Worm (Caenorhabditis elegans): ENCODE results near the gene ugt-40.

The ugt-40 gene

DNA sequence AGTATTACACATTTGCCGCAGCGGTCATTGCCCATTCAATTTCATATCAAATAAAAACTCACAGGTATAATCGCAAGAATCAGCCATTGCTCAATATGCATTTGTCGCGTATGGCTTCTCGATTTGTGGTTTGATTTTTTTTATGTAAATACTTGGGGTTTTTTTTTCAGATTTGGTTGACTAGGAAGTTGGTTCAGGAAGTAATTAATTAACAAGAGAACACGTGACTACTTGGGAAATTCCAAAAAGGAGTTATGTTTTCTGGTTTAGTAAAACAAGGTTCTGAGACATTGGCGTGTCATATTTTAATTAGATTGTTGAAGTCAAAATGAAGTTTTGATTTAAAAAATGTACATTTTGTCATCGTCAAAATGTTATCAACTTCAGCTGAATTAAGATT lies 10.8 kb downstream of the ugt-40 start, which contains the start of gene srx-36:
Gene srx-36 (minus strand): TSS at position 101 of the 400 bp plus-strand sequence.
- TF ChIP-seq ets-7 (tag; optimal IDR thresholded peaks at IDR 0.05) (no peak), tra-4 (tag; optimal IDR thresholded peaks at IDR 0.05) (no peak)

DNA sequence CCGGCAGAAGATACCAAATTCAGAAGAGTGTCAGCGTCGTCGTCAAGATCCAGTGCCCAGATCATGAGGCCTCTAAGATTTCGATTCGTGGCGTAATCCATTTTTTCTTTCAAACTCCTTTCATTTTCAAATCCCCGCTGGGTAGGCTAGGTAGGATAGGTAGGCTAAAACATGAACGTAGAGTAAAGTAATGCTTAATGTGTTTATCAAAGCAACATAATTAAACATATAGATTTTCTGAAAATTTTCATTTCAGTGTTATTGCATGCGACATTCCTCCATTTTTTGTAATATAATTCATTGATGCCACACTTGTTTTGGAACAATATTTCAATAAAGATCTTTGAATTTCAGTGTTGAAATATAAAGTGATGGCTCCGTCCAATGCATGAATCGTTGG lies 12.3 kb downstream of the ugt-40 start, which contains the start of gene T01C4.8:
Gene T01C4.8 (minus strand): TSS at position 101 of the 400 bp plus-strand sequence.
- TF ChIP-seq sea-1 (GFP tag; conservative IDR thresholded peaks at IDR 0.05) = no peak
- TF ChIP-seq B0310.2 (tag; optimal IDR thresholded peaks at IDR 0.05) = no peak
- no peak for TF ChIP-seq hmg-4 (GFP tag; optimal IDR thresholded peaks at IDR 0.05)

DNA sequence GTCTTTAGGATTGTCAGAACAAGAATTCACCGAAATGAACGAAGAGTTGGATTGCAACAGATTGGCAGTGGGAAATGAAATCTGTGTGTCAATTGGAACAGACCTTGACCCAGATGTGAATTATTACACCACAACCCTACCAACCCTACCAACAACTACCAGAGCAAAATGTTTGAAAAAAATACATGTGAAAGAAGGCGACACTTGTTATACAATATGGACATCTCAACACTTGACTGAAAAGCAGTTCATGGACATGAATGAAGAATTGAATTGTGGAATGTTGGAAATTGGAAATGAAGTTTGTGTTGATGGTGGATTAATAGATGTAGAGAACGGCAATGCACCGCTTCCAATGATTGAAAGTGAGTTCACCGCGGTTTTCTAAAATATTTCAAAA lies 17.8 kb downstream of the ugt-40 start:
- TF ChIP-seq ets-7 (tag; optimal IDR thresholded peaks at IDR 0.05) (no peak), pes-1 (GFP tag; IDR thresholded peaks at IDR 0.05) (no peak), ceh-36 (tag; optimal IDR thresholded peaks at IDR 0.05) (no peak), ceh-13 (GFP tag; optimal IDR thresholded peaks at IDR 0.05) (no peak), flt-1 (GFP tag; IDR thresholded peaks at IDR 0.05) (no peak), tbx-37 (GFP tag; conservative IDR thresholded peaks at IDR 0.05) (no peak), tra-4 (tag; optimal IDR thresholded peaks at IDR 0.05) (no peak), scrt-1 (GFP tag; IDR thresholded peaks at IDR 0.05) (no peak), hmg-4 (GFP tag; optimal IDR thresholded peaks at IDR 0.05) (no peak), hnd-1 (tag; optimal IDR thresholded peaks at IDR 0.05) (no peak), B0310.2 (tag; optimal IDR thresholded peaks at IDR 0.05) (no peak), F13C5.2 (tag; optimal IDR thresholded peaks at IDR 0.05) (no peak), hmbx-1 (tag; optimal IDR thresholded peaks at IDR 0.05) (no peak), sea-1 (GFP tag; conservative IDR thresholded peaks at IDR 0.05) (no peak), aly-1 (tag; optimal IDR thresholded peaks at IDR 0.05) (no peak)

DNA sequence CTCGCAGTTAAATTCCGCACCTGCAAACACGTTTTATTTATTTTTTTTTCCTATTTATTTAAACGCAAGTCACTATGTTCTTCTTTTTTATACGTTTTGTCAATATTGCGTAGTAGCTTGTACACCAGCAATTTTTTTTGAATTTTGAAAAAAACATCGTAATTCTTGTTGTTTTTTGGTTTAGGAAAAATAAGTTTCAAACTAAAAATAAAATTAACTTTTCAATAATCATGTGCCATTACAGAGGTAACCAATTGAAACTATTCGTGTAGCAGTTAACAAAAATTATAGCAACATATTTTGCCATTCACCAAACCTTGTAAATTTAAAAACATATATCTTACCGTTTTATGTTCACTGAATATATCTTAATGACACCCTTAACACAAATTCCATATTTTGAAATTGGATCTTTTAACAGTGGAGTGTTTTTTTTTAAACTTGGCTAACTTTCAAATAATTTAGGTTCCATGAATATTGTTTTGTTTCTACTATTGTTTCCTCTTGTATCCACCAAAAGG lies 18.5 kb downstream of the ugt-40 start, which contains the start of gene lmd-5:
Gene lmd-5 (plus strand): TSS at position 471 of the 521 bp plus-strand sequence.
- TF ChIP-seq tbx-37 (GFP tag; conservative IDR thresholded peaks at IDR 0.05) (no peak), sea-1 (GFP tag; conservative IDR thresholded peaks at IDR 0.05) (no peak), ets-7 (tag; optimal IDR thresholded peaks at IDR 0.05) (no peak), hnd-1 (tag; optimal IDR thresholded peaks at IDR 0.05) (no peak), pes-1 (GFP tag; IDR thresholded peaks at IDR 0.05) (no peak), hmbx-1 (tag; optimal IDR thresholded peaks at IDR 0.05) (no peak), ceh-13 (GFP tag; optimal IDR thresholded peaks at IDR 0.05) (no peak), ceh-36 (tag; optimal IDR thresholded peaks at IDR 0.05) (no peak), hmg-4 (GFP tag; optimal IDR thresholded peaks at IDR 0.05) (no peak), F13C5.2 (tag; optimal IDR thresholded peaks at IDR 0.05) (no peak), flt-1 (GFP tag; IDR thresholded peaks at IDR 0.05) (no peak), tra-4 (tag; optimal IDR thresholded peaks at IDR 0.05) (no peak), aly-1 (tag; optimal IDR thresholded peaks at IDR 0.05) (no peak), ama-1 (optimal IDR thresholded peaks at IDR 0.05) (no peak), B0310.2 (tag; optimal IDR thresholded peaks at IDR 0.05) (no peak), tbx-11 (GFP tag; IDR thresholded peaks at IDR 0.05) (no peak), scrt-1 (GFP tag; IDR thresholded peaks at IDR 0.05) (no peak)

DNA sequence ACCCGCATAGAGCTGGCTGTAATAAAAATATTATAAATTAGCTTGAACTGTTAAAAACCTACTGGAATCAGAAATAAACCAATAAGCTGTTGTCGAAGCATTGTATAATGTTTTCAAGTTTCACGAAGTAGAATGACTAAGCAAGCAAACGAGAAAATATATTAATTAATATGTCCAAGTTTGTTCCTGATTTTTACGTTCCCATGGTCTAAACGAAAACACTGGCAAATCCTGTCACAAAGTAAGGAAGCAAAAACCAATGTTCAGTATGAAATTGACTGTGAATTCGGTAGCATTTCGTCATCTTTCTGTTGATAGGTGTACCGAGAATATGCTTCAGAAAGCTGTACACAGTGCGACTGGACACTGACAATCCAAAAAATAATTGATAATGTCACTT lies 21.6 kb downstream of the ugt-40 start, which contains the start of gene srx-34:
Gene srx-34 (minus strand): TSS at position 101 of the 400 bp plus-strand sequence.
- no peak for TF ChIP-seq pes-1 (GFP tag; IDR thresholded peaks at IDR 0.05)
- TF ChIP-seq tbx-37 (GFP tag; conservative IDR thresholded peaks at IDR 0.05) = no peak
- no peak for TF ChIP-seq sea-1 (GFP tag; conservative IDR thresholded peaks at IDR 0.05)
- TF ChIP-seq tbx-11 (GFP tag; IDR thresholded peaks at IDR 0.05) = no peak
- TF ChIP-seq F13C5.2 (tag; optimal IDR thresholded peaks at IDR 0.05) = no peak
- no peak for TF ChIP-seq flt-1 (GFP tag; IDR thresholded peaks at IDR 0.05)
- TF ChIP-seq ceh-13 (GFP tag; optimal IDR thresholded peaks at IDR 0.05) = no peak

DNA sequence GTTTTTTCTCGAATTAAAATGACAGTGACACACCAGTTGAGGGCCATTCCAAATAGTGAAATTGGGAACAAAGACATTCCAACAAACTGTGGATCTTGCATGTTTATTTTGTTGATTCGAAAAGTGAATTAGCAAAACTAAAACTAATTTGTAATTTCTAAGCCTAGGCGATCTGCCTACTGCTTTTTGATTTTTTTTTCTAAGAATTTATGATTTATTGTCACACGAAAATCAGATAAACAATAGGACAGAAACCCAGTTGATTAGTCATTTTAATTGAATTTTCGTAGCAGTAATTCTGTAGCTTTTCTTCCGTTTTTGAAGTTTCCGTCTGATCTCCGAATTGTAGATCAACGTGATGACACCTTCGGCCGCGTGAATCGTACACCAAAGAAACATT lies 23.0 kb downstream of the ugt-40 start, which contains the start of gene srx-33:
Gene srx-33 (minus strand): TSS at position 101 of the 400 bp plus-strand sequence.
- TF ChIP-seq hmg-4 (GFP tag; optimal IDR thresholded peaks at IDR 0.05) (no peak), F13C5.2 (tag; optimal IDR thresholded peaks at IDR 0.05) (no peak), sea-1 (GFP tag; conservative IDR thresholded peaks at IDR 0.05) (no peak), ceh-13 (GFP tag; optimal IDR thresholded peaks at IDR 0.05) (no peak), tbx-37 (GFP tag; conservative IDR thresholded peaks at IDR 0.05) (no peak), flt-1 (GFP tag; IDR thresholded peaks at IDR 0.05) (no peak), ceh-36 (tag; optimal IDR thresholded peaks at IDR 0.05) (no peak), hmbx-1 (tag; optimal IDR thresholded peaks at IDR 0.05) (no peak), hnd-1 (tag; optimal IDR thresholded peaks at IDR 0.05) (no peak), tra-4 (tag; optimal IDR thresholded peaks at IDR 0.05) (no peak), ama-1 (optimal IDR thresholded peaks at IDR 0.05) (no peak), scrt-1 (GFP tag; IDR thresholded peaks at IDR 0.05) (no peak), ets-7 (tag; optimal IDR thresholded peaks at IDR 0.05) (no peak), tbx-11 (GFP tag; IDR thresholded peaks at IDR 0.05) (no peak), pes-1 (GFP tag; IDR thresholded peaks at IDR 0.05) (no peak), B0310.2 (tag; optimal IDR thresholded peaks at IDR 0.05) (no peak), aly-1 (tag; optimal IDR thresholded peaks at IDR 0.05) (no peak)

DNA sequence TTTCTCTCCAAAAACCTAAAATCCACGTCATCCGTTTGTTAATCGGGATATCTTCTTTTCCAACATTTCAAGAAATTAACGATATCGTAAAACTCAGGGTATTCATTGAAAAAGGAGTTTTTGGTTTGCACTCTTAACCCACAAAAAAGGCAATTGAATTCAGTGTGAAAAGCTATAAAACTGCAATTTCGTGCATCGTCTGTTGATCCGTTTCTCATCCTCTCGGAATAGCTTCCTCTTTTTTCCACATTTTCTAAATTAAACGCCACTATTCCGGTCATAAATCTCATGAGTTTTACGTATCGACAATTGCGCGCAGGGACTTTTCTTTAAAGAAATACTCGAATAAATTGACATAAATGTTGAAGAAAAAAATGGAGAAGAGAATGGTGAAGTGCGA lies 29.5 kb downstream of the ugt-40 start:
- TF ChIP-seq sea-1 (GFP tag; conservative IDR thresholded peaks at IDR 0.05) (no peak), tbx-11 (GFP tag; IDR thresholded peaks at IDR 0.05) (no peak), flt-1 (GFP tag; IDR thresholded peaks at IDR 0.05) (no peak), ama-1 (optimal IDR thresholded peaks at IDR 0.05) (no peak), ceh-13 (GFP tag; optimal IDR thresholded peaks at IDR 0.05) (no peak), tra-4 (tag; optimal IDR thresholded peaks at IDR 0.05) (no peak), ceh-36 (tag; optimal IDR thresholded peaks at IDR 0.05) (no peak), hmg-4 (GFP tag; optimal IDR thresholded peaks at IDR 0.05) (no peak), hmbx-1 (tag; optimal IDR thresholded peaks at IDR 0.05) (no peak), ets-7 (tag; optimal IDR thresholded peaks at IDR 0.05) (no peak), tbx-37 (GFP tag; conservative IDR thresholded peaks at IDR 0.05) (no peak), B0310.2 (tag; optimal IDR thresholded peaks at IDR 0.05) (no peak), aly-1 (tag; optimal IDR thresholded peaks at IDR 0.05) (no peak), pes-1 (GFP tag; IDR thresholded peaks at IDR 0.05) (no peak), hnd-1 (tag; optimal IDR thresholded peaks at IDR 0.05) (no peak), F13C5.2 (tag; optimal IDR thresholded peaks at IDR 0.05) (no peak), scrt-1 (GFP tag; IDR thresholded peaks at IDR 0.05) (no peak)

Measured in whole organism, early embryonic.